Fruit fly (Drosophila melanogaster) whole organism, embryonic: Measurements from ENCODE around the gene Hph.

Experiments
- CG11456 ChIP-seq: fragments of 200-800 bp; sonication (Bioruptor generic); IDR thresholded peaks from 3 replicates; pipeline ENCODE4 v1.3.6; 2022; ENCODE audit warnings: missing biosample characterization, missing genetic modification characterization
- CG11504 ChIP-seq: fragments of 200-800 bp; sonication (Bioruptor generic); optimal IDR thresholded peaks from 3 replicates; lab custom pipeline; 2019; ENCODE audit warnings: missing biosample characterization, mild to moderate bottlenecking, missing genetic modification characterization, moderate library complexity
- CG11696 ChIP-seq: fragments of 200-800 bp; sonication (Bioruptor generic); IDR thresholded peaks from 2 replicates; pipeline ENCODE4 v1.3.6; 2022; ENCODE audit warnings: missing biosample characterization, missing genetic modification characterization
- CG12391 ChIP-seq: fragments of 200-800 bp; sonication (Bioruptor generic); optimal IDR thresholded peaks from 3 replicates; lab custom pipeline; 2018; ENCODE audit warnings: missing biosample characterization, mild to moderate bottlenecking, missing genetic modification characterization, moderate library complexity
- CG12744 ChIP-seq: fragments of 200-800 bp; sonication (Bioruptor generic); optimal IDR thresholded peaks from 2 replicates; lab custom pipeline; 2016; ENCODE audit warnings: missing biosample characterization, missing genetic modification characterization
- CG1603 ChIP-seq: fragments of 200-800 bp; sonication (Bioruptor generic); optimal IDR thresholded peaks from 2 replicates; lab custom pipeline; 2019; ENCODE audit warnings: missing biosample characterization, mild to moderate bottlenecking, missing genetic modification characterization, moderate library complexity
- CG17361 ChIP-seq: fragments of 200-800 bp; sonication (Bioruptor generic); IDR thresholded peaks from 3 replicates; pipeline ENCODE4 v1.3.6; 2022; ENCODE audit warnings: missing biosample characterization, missing genetic modification characterization
- CG18011 ChIP-seq: fragments of 200-800 bp; sonication (Bioruptor generic); optimal IDR thresholded peaks from 2 replicates; lab custom pipeline; 2017; ENCODE audit warnings: missing biosample characterization, missing genetic modification characterization, mild to moderate bottlenecking, moderate library complexity, missing genotype
- CG18476 ChIP-seq: fragments of 200-800 bp; sonication (Bioruptor generic); optimal IDR thresholded peaks from 2 replicates; lab custom pipeline; 2016; ENCODE audit warnings: missing biosample characterization, mild to moderate bottlenecking, missing genetic modification characterization
- CG18619 ChIP-seq: fragments of 200-800 bp; sonication (Bioruptor generic); optimal IDR thresholded peaks from 3 replicates; lab custom pipeline; 2017; ENCODE audit warnings: missing biosample characterization, mild to moderate bottlenecking, missing genetic modification characterization
- CG2875 ChIP-seq: fragments of 200-800 bp; sonication (Bioruptor generic); optimal IDR thresholded peaks from 2 replicates; lab custom pipeline; 2017; ENCODE audit warnings: missing biosample characterization, mild to moderate bottlenecking, missing genetic modification characterization, missing genetic modification reagents
- CG2889 ChIP-seq: fragments of 200-800 bp; sonication (Bioruptor generic); IDR thresholded peaks from 3 replicates; pipeline ENCODE4 v1.3.6; 2022; ENCODE audit warnings: missing biosample characterization, missing genetic modification characterization
- CG33557 ChIP-seq: fragments of 200-800 bp; sonication (Bioruptor generic); optimal IDR thresholded peaks from 2 replicates; lab custom pipeline; 2019; ENCODE audit warnings: missing biosample characterization, mild to moderate bottlenecking, missing genetic modification characterization, moderate library complexity
- CG3407 ChIP-seq: fragments of 200-800 bp; sonication (Bioruptor generic); optimal IDR thresholded peaks from 2 replicates; lab custom pipeline; 2018; ENCODE audit warnings: missing biosample characterization, mild to moderate bottlenecking, missing genetic modification characterization
- CG4360 ChIP-seq: fragments of 200-800 bp; sonication (Bioruptor generic); IDR thresholded peaks from 2 replicates; pipeline ENCODE4 v1.3.6; 2022; ENCODE audit warnings: missing biosample characterization, missing genetic modification characterization
- CG4424 ChIP-seq: fragments of 200-800 bp; sonication (Bioruptor generic); optimal IDR thresholded peaks from 3 replicates; lab custom pipeline; 2016; ENCODE audit warnings: missing biosample characterization, missing genetic modification characterization
- CG6765 ChIP-seq: fragments of 200-800 bp; sonication (Bioruptor generic); optimal IDR thresholded peaks from 3 replicates; lab custom pipeline; 2017; ENCODE audit warnings: missing biosample characterization, mild to moderate bottlenecking, missing genetic modification characterization
- CG7745 ChIP-seq: fragments of 200-800 bp; sonication (Bioruptor generic); optimal IDR thresholded peaks from 2 replicates; lab custom pipeline; 2018; ENCODE audit warnings: missing biosample characterization, mild to moderate bottlenecking, missing genetic modification characterization, moderate library complexity
- CG8290 ChIP-seq, 3 experiments: fragments of 200-800 bp; sonication (Bioruptor generic); optimal IDR thresholded peaks; 2 replicates each; lab custom pipeline; 2016 to 2019; ENCODE audit warnings: missing biosample characterization in 3 of 3, missing genetic modification characterization in 3 of 3, mild to moderate bottlenecking in 2 of 3, moderate library complexity in 1 of 3
- Chrac-16 ChIP-seq: fragments of 200-800 bp; sonication (Bioruptor generic); optimal IDR thresholded peaks from 3 replicates; lab custom pipeline; 2016; ENCODE audit warnings: missing biosample characterization, missing genetic modification characterization
- CkIIα-i1 ChIP-seq: fragments of 200-800 bp; sonication (Bioruptor generic); IDR thresholded peaks from 2 replicates; pipeline ENCODE4 v1.3.6; 2022; ENCODE audit warnings: missing biosample characterization, missing genetic modification characterization
- Dref ChIP-seq: fragments of 200-800 bp; sonication (Bioruptor generic); IDR thresholded peaks from 2 replicates; pipeline ENCODE4 v1.3.6; 2022; ENCODE audit warnings: missing biosample characterization, missing genetic modification characterization
- Gug ChIP-seq: fragments of 200-800 bp; sonication (Bioruptor generic); IDR thresholded peaks from 4 replicates; pipeline ENCODE4 v1.3.6; 2022; ENCODE audit warnings: missing biosample characterization, missing genetic modification characterization
- H15 ChIP-seq: fragments of 200-800 bp; sonication (Bioruptor generic); IDR thresholded peaks from 3 replicates; pipeline ENCODE4 v1.3.6; 2022; ENCODE audit warnings: missing biosample characterization, missing genetic modification characterization
- Jarid2 ChIP-seq: fragments of 200-800 bp; sonication (Bioruptor generic); optimal IDR thresholded peaks from 3 replicates; lab custom pipeline; 2017; ENCODE audit warnings: mild to moderate bottlenecking, missing biosample characterization, missing genetic modification reagents, missing genetic modification characterization
- Mes4 ChIP-seq: fragments of 200-800 bp; sonication (Bioruptor generic); optimal IDR thresholded peaks from 2 replicates; lab custom pipeline; 2016; ENCODE audit warnings: missing biosample characterization, missing genetic modification characterization
- Myb ChIP-seq: fragments of 200-800 bp; sonication (Bioruptor generic); optimal IDR thresholded peaks from 2 replicates; lab custom pipeline; 2016; ENCODE audit warnings: missing biosample characterization, missing genetic modification characterization
- Rfx ChIP-seq: fragments of 200-800 bp; sonication (Bioruptor generic); IDR thresholded peaks from 2 replicates; pipeline ENCODE4 v1.3.6; 2022; ENCODE audit warnings: missing biosample characterization, missing genetic modification characterization
- Vsx1 ChIP-seq: fragments of 200-800 bp; sonication (Bioruptor generic); optimal IDR thresholded peaks from 2 replicates; lab custom pipeline; 2017; ENCODE audit warnings: missing biosample characterization, mild to moderate bottlenecking, missing genetic modification characterization, missing genetic modification reagents
- ap ChIP-seq: fragments of 200-800 bp; sonication (Bioruptor generic); IDR thresholded peaks from 2 replicates; pipeline ENCODE4 v1.3.6; 2022; ENCODE audit warnings: missing biosample characterization, missing genetic modification characterization
- btn ChIP-seq: fragments of 200-800 bp; sonication (Bioruptor generic); optimal IDR thresholded peaks from 2 replicates; lab custom pipeline; 2016; ENCODE audit warnings: missing biosample characterization, missing genetic modification characterization
- cad ChIP-seq: fragments of >200 bp; optimal IDR thresholded peaks from 2 replicates; lab custom pipeline; 2017; ENCODE audit warnings: missing biosample characterization, missing genetic modification characterization
- dan ChIP-seq: fragments of 200-800 bp; sonication (Bioruptor generic); IDR thresholded peaks from 2 replicates; pipeline ENCODE4 v1.3.6; 2022; ENCODE audit warnings: missing biosample characterization, missing genetic modification characterization
- dati ChIP-seq: fragments of 200-800 bp; sonication (Bioruptor generic); IDR thresholded peaks from 2 replicates; pipeline ENCODE4 v1.3.6; 2022; ENCODE audit warnings: missing biosample characterization, missing genetic modification characterization
- fd3F ChIP-seq: fragments of 200-800 bp; sonication (Bioruptor generic); optimal IDR thresholded peaks from 2 replicates; lab custom pipeline; 2018; ENCODE audit warnings: missing biosample characterization, mild to moderate bottlenecking, missing genetic modification characterization, moderate library complexity
- grn ChIP-seq: fragments of 200-800 bp; sonication (Bioruptor generic); optimal IDR thresholded peaks from 3 replicates; lab custom pipeline; 2017; ENCODE audit warnings: missing biosample characterization, missing genetic modification characterization
- inv ChIP-seq: fragments of 200-800 bp; sonication (Bioruptor generic); IDR thresholded peaks from 2 replicates; pipeline ENCODE4 v1.3.6; 2022; ENCODE audit warnings: missing biosample characterization, missing genetic modification characterization; ENCODE audit not compliant: partially characterized antibody
- kah ChIP-seq: fragments of 200-800 bp; sonication (Bioruptor generic); optimal IDR thresholded peaks from 2 replicates; lab custom pipeline; 2018; ENCODE audit warnings: missing biosample characterization, mild to moderate bottlenecking, missing genetic modification characterization
- kay ChIP-seq: fragments of 200-800 bp; sonication (Bioruptor generic); optimal IDR thresholded peaks from 2 replicates; lab custom pipeline; 2016; ENCODE audit warnings: missing biosample characterization, missing genetic modification characterization
- kni ChIP-seq: fragments of 200-800 bp; sonication (Bioruptor generic); optimal IDR thresholded peaks from 3 replicates; lab custom pipeline; 2017; ENCODE audit warnings: mild to moderate bottlenecking, missing biosample characterization, missing genetic modification reagents, missing genetic modification characterization
- lilli ChIP-seq: fragments of 200-800 bp; sonication (Bioruptor generic); optimal IDR thresholded peaks from 3 replicates; lab custom pipeline; 2016; ENCODE audit warnings: missing biosample characterization, missing genetic modification characterization
- onecut ChIP-seq: fragments of 200-800 bp; sonication (Bioruptor generic); IDR thresholded peaks from 2 replicates; pipeline ENCODE4 v1.3.6; 2022; ENCODE audit warnings: missing biosample characterization, missing genetic modification characterization
- pzg ChIP-seq: fragments of 200-800 bp; sonication (Bioruptor generic); optimal IDR thresholded peaks from 3 replicates; lab custom pipeline; 2018; ENCODE audit warnings: missing biosample characterization, mild to moderate bottlenecking, missing genetic modification characterization, moderate library complexity
- rib ChIP-seq: fragments of 200-800 bp; sonication (Bioruptor generic); IDR thresholded peaks from 2 replicates; pipeline ENCODE4 v1.3.6; 2022; ENCODE audit warnings: missing biosample characterization, missing genetic modification characterization
- row ChIP-seq: fragments of 200-800 bp; sonication (Bioruptor generic); IDR thresholded peaks from 3 replicates; pipeline ENCODE4 v1.3.6; 2022; ENCODE audit warnings: missing biosample characterization, missing genetic modification characterization
- so ChIP-seq: fragments of 200-800 bp; sonication (Bioruptor generic); IDR thresholded peaks from 3 replicates; pipeline ENCODE4 v1.3.6; 2022; ENCODE audit warnings: missing biosample characterization, missing genetic modification characterization
- trh ChIP-seq: fragments of 200-800 bp; sonication (Bioruptor generic); optimal IDR thresholded peaks from 2 replicates; lab custom pipeline; 2016; ENCODE audit warnings: missing biosample characterization, missing genetic modification characterization
- zen2 ChIP-seq: fragments of 200-800 bp; sonication (Bioruptor generic); IDR thresholded peaks from 3 replicates; pipeline ENCODE4 v1.3.6; 2022; ENCODE audit warnings: missing biosample characterization, missing genetic modification characterization; ENCODE audit not compliant: partially characterized antibody

Gene Hph

dm6 chr3R:5263311-5264250 lies 6.7 kb downstream of the Hph start (continued):
- TF ChIP-seq CG12391 = peak; percentile 90
- peak; percentile 84; the same call in 2 of the 3 replicates for TF ChIP-seq CG11456 (GFP tag; lab: Robert Waterston, UW)
- peak; percentile 51 for TF ChIP-seq CG1603 (tag; lab: Kevin White, UChicago)
- TF ChIP-seq CG12744 (GFP tag; lab: Kevin White, UChicago) = no peak
- peak; percentile 60; the same call in 1 of the 4 replicates for TF ChIP-seq Gug (GFP tag; lab: Robert Waterston, UW)
- peak; percentile 72 for TF ChIP-seq CG33557 (GFP tag; lab: Kevin White, UChicago)
- peak; percentile 92 for TF ChIP-seq CG18619
- peak; percentile 0 for TF ChIP-seq pzg
- TF ChIP-seq CG17361 (GFP tag; lab: Robert Waterston, UW) = peak; percentile 97
- TF ChIP-seq H15 (GFP tag; lab: Robert Waterston, UW) = peak; percentile 53; the same call in 1 of the 3 replicates
- no peak for TF ChIP-seq btn (GFP tag; lab: Kevin White, UChicago)
- peak; percentile 27; the same call in 1 of the 2 replicates for TF ChIP-seq dati (GFP tag; lab: Robert Waterston, UW)
- TF ChIP-seq CG3407 (GFP tag; lab: Kevin White, UChicago) = peak; percentile 43
- peak; percentile 61 for TF ChIP-seq CG11696 (GFP tag; lab: Robert Waterston, UW)
- peak; percentile 93 for TF ChIP-seq CG11504 (tag; lab: Kevin White, UChicago)
- peak; percentile 83 for TF ChIP-seq Rfx
- TF ChIP-seq dan (GFP tag; lab: Robert Waterston, UW) = no peak
- peak; percentile 66 for TF ChIP-seq ap
- TF ChIP-seq CG8290 (GFP tag; optimal IDR thresholded peaks at IDR 0.05; lab: Kevin White, UChicago) = peak; percentile 16
- TF ChIP-seq CG8290 (tag; optimal IDR thresholded peaks at IDR 0.05; lab: Kevin White, UChicago) = peak in 1 of 2 experiments; percentile 61
- TF ChIP-seq Dref = no peak
- TF ChIP-seq CG4424 (GFP tag; lab: Kevin White, UChicago) = peak; percentile 87
- TF ChIP-seq Jarid2 = peak; percentile 48
- no peak for TF ChIP-seq Myb (GFP tag; lab: Kevin White, UChicago)
- TF ChIP-seq CG18476 = peak; percentile 47
- peak; percentile 81 for TF ChIP-seq CG6765
- no peak for TF ChIP-seq CkIIα-i1 (GFP tag; lab: Robert Waterston, UW)
- peak; percentile 73 for TF ChIP-seq CG2875
- 0 out of 2 replicates have a peak, but pooled peaks have one; percentile 24 for TF ChIP-seq CG4360 (GFP tag; lab: Robert Waterston, UW)
- TF ChIP-seq rib = peak; percentile 32
- peak; percentile 84 for TF ChIP-seq Vsx1
- no peak for TF ChIP-seq CG7745 (tag; lab: Kevin White, UChicago)
- no peak for TF ChIP-seq kay
- no peak for TF ChIP-seq grn (GFP tag; lab: Kevin White, UChicago)
- TF ChIP-seq CG2889 (GFP tag; lab: Robert Waterston, UW) = 0 out of 3 replicates have a peak, but pooled peaks have one; percentile 39
- TF ChIP-seq row (GFP tag; lab: Robert Waterston, UW) = peak; percentile 77
- TF ChIP-seq trh (GFP tag; lab: Kevin White, UChicago) = peak; percentile 20
- TF ChIP-seq Mes4 = no peak
- peak; percentile 54 for TF ChIP-seq Chrac-16
- peak; percentile 74 for TF ChIP-seq kah (GFP tag; lab: Kevin White, UChicago)
- TF ChIP-seq CG18011 (GFP tag; lab: Kevin White, UChicago) = peak; percentile 58
- TF ChIP-seq inv (GFP tag; lab: Robert Waterston, UW) = no peak
- TF ChIP-seq fd3F (GFP tag; lab: Kevin White, UChicago) = peak; percentile 83
- TF ChIP-seq kni (GFP tag; lab: Kevin White, UChicago) = no peak
- peak; percentile 88; the same call in 2 of the 3 replicates for TF ChIP-seq so (GFP tag; lab: Robert Waterston, UW)
- no peak; the same call in none of the 2 replicates for TF ChIP-seq onecut
- no peak for TF ChIP-seq zen2 (GFP tag; lab: Robert Waterston, UW)
- peak; percentile 43 for TF ChIP-seq lilli (GFP tag; lab: Kevin White, UChicago)
- no peak for TF ChIP-seq cad
